Fruit fly (Drosophila melanogaster): ENCODE data around the gene SLIRP1.

SLIRP1 gene

dm6 chrX:21280629-21281028 lies 38.5 kb downstream of the SLIRP1 start:
- TF ChIP-seq woc (GFP tag; optimal IDR thresholded peaks at IDR 0.05): no peak
- TF ChIP-seq OdsH (GFP tag; optimal IDR thresholded peaks at IDR 0.05): no peak
- TF ChIP-seq h (GFP tag; optimal IDR thresholded peaks at IDR 0.05): peak; percentile 21
- peak; percentile 30 for TF ChIP-seq ey (GFP tag; optimal IDR thresholded peaks at IDR 0.05)
- TF ChIP-seq Hnf4 (GFP tag; optimal IDR thresholded peaks at IDR 0.05): no peak
- TF ChIP-seq fru (GFP tag; optimal IDR thresholded peaks at IDR 0.05): no peak
- TF ChIP-seq brk (GFP tag; optimal IDR thresholded peaks at IDR 0.05): peak; percentile 32
- TF ChIP-seq foxo (GFP tag; optimal IDR thresholded peaks at IDR 0.05): peak in 1 of 2 experiments; percentile 6
- peak; percentile 36 for TF ChIP-seq Sp1 (GFP tag; optimal IDR thresholded peaks at IDR 0.05)
- TF ChIP-seq Mio (GFP tag; optimal IDR thresholded peaks at IDR 0.05): no peak
- peak; percentile 50 for TF ChIP-seq tai (GFP tag; optimal IDR thresholded peaks at IDR 0.05)

- peak in 1 of 2 experiments; percentile 1 for TF ChIP-seq foxo (GFP tag; optimal IDR thresholded peaks at IDR 0.05)
- no peak for TF ChIP-seq rgr (GFP tag; optimal IDR thresholded peaks at IDR 0.05)
Observed at dm6 chrX:21279311-21279890, 39.7 kb downstream of the SLIRP1 start.

- TF ChIP-seq HLH106 (tag; optimal IDR thresholded peaks at IDR 0.05) (no peak), sage (GFP tag; optimal IDR thresholded peaks at IDR 0.05) (no peak), Jra (GFP tag; optimal IDR thresholded peaks at IDR 0.05) (no peak), Rel (GFP tag; optimal IDR thresholded peaks at IDR 0.05) (no peak), Rel (tag; optimal IDR thresholded peaks at IDR 0.05) (peak; percentile 35), tai (GFP tag; optimal IDR thresholded peaks at IDR 0.05) (no peak), lola (GFP tag; optimal IDR thresholded peaks at IDR 0.05) (no peak)
Observed at dm6 chrX:21276494-21276893, 42.6 kb downstream of the SLIRP1 start.

All from whole organism, wandering third instar larva.